Worm (Caenorhabditis elegans): ENCODE measurements around the gene R02F2.4.

- no peak for TF ChIP-seq tbx-2 (tag; optimal IDR thresholded peaks at IDR 0.05)
- no peak for TF ChIP-seq sox-2 (GFP tag; IDR thresholded peaks at IDR 0.05)
- TF ChIP-seq unc-55 (GFP tag; optimal IDR thresholded peaks at IDR 0.05): no peak
- no peak for TF ChIP-seq pax-1 (tag; optimal IDR thresholded peaks at IDR 0.05)
- no peak for TF ChIP-seq ama-1 (optimal IDR thresholded peaks at IDR 0.05)
- no peak for TF ChIP-seq hlh-30 (tag; optimal IDR thresholded peaks at IDR 0.05; ENCODE audit: insufficient read depth)
- no peak for TF ChIP-seq C08G9.2 (tag; optimal IDR thresholded peaks at IDR 0.05)
- TF ChIP-seq unc-86 (tag; optimal IDR thresholded peaks at IDR 0.05): no peak
- TF ChIP-seq ets-4 (tag; optimal IDR thresholded peaks at IDR 0.05): no peak
- no peak for TF ChIP-seq pha-4 (tag; optimal IDR thresholded peaks at IDR 0.05)
- TF ChIP-seq pqm-1 (tag; optimal IDR thresholded peaks at IDR 0.05): no peak
- no peak for TF ChIP-seq nfya-1 (tag; optimal IDR thresholded peaks at IDR 0.05)
Observed at ce11 chrIII:5464077-5464476, 20.0 kb upstream of the R02F2.4 start, which contains the start of gene F48E8.2.
